Worm (Caenorhabditis elegans): ENCODE results near the gene sri-65.

- no peak for TF ChIP-seq nhr-76 (tag; optimal IDR thresholded peaks at IDR 0.05)
- no peak for TF ChIP-seq skn-1 (tag; optimal IDR thresholded peaks at IDR 0.05)
- TF ChIP-seq R02D3.7 (tag; optimal IDR thresholded peaks at IDR 0.05), result no peak
- TF ChIP-seq nhr-12 (tag; optimal IDR thresholded peaks at IDR 0.05), result no peak
- TF ChIP-seq unc-62 (GFP tag; optimal IDR thresholded peaks at IDR 0.05), result no peak
- TF ChIP-seq tbx-2 (tag; optimal IDR thresholded peaks at IDR 0.05), result no peak
- no peak for TF ChIP-seq ceh-82 (tag; optimal IDR thresholded peaks at IDR 0.05)
- TF ChIP-seq pqm-1 (tag; optimal IDR thresholded peaks at IDR 0.05), result no peak
- TF ChIP-seq ztf-11 (tag; optimal IDR thresholded peaks at IDR 0.05), result no peak
- no peak for TF ChIP-seq pha-4 (tag; optimal IDR thresholded peaks at IDR 0.05)
- no peak for TF ChIP-seq egl-27 (tag; optimal IDR thresholded peaks at IDR 0.05)
- no peak for TF ChIP-seq nhr-28 (tag; optimal IDR thresholded peaks at IDR 0.05)
Observed at ce11 chrV:16346406-16347108, 41.6 kb downstream of the sri-65 start, which contains the start of the genes W08G11.5 and W08G11.1.

All from whole organism, L3 larva.